Worm (Caenorhabditis elegans): ENCODE data around the gene twk-17.

- TF ChIP-seq lin-13 (GFP tag; optimal IDR thresholded peaks at IDR 0.05) (no peak), lin-35 (GFP tag; optimal IDR thresholded peaks at IDR 0.05) (no peak), egl-13 (tag; optimal IDR thresholded peaks at IDR 0.05) (no peak), egl-27 (tag; optimal IDR thresholded peaks at IDR 0.05) (no peak), sox-4 (tag; optimal IDR thresholded peaks at IDR 0.05) (no peak), unc-130 (tag; optimal IDR thresholded peaks at IDR 0.05) (no peak), mdl-1 (tag; optimal IDR thresholded peaks at IDR 0.05) (no peak), ama-1 (optimal IDR thresholded peaks at IDR 0.05) (no peak), elt-3 (tag; optimal IDR thresholded peaks at IDR 0.05) (no peak), unc-62 (GFP tag; optimal IDR thresholded peaks at IDR 0.05) (no peak)
These were observed 32.5 kb upstream of the twk-17 start for ce11 chrX:7640391-7640790.
